Fruit fly (Drosophila melanogaster) whole organism: ENCODE results near the gene RasGAP1.

ENCODE experiments used
- CG8478 ChIP-seq: fragments of >200 bp; optimal IDR thresholded peaks from 2 replicates; lab custom pipeline; 2018; ENCODE audit warnings: inconsistent platforms
- pan ChIP-seq: fragments of >200 bp; optimal IDR thresholded peaks from 2 replicates; lab custom pipeline; 2017
- psq ChIP-seq: fragments of >200 bp; optimal IDR thresholded peaks from 2 replicates; lab custom pipeline; 2017

dm6 chr3L:9863656-9864055, 8.6 kb upstream of the RasGAP1 start:
- TF ChIP-seq CG8478 (lab: Kevin White, UChicago), result no peak
- no peak for TF ChIP-seq pan (lab: Kevin White, UChicago)
- no peak for TF ChIP-seq psq (lab: Kevin White, UChicago)
